Worm (Caenorhabditis elegans) whole organism, young adult: ENCODE data around the gene srd-35.

Source experiments
- F22D6.2 ChIP-seq: sonication (generic microtip); optimal IDR thresholded peaks from 2 replicates; lab custom pipeline; 2016; ENCODE audit warnings: mild to moderate bottlenecking, missing genetic modification characterization, missing compliant biosample characterization
- F23B12.7 ChIP-seq: sonication (generic microtip); optimal IDR thresholded peaks from 2 replicates; lab custom pipeline; 2017; ENCODE audit warnings: missing genetic modification characterization, mild to moderate bottlenecking, missing compliant biosample characterization, antibody characterized with exemption, moderate library complexity; ENCODE audit not compliant: insufficient read depth
- F37B4.10 ChIP-seq: fragments of 200-800 bp; sonication (Bioruptor generic); IDR thresholded peaks from 2 replicates; pipeline ENCODE4 v1.3.6; 2022; ENCODE audit warnings: missing genetic modification characterization, missing compliant biosample characterization
- F39B2.1 ChIP-seq: fragments of 200-800 bp; sonication (Bioruptor generic); IDR thresholded peaks from 2 replicates; pipeline ENCODE4 v1.3.6; 2022; ENCODE audit warnings: missing genetic modification reagents, missing genetic modification characterization, missing compliant biosample characterization
- K11D2.4 ChIP-seq: fragments of 200-800 bp; sonication (Bioruptor generic); IDR thresholded peaks from 2 replicates; pipeline ENCODE4 v1.3.6; 2022; ENCODE audit warnings: missing genetic modification reagents, missing genetic modification characterization, missing compliant biosample characterization
- Y56A3A.18 ChIP-seq: fragments of 200-800 bp; sonication (Bioruptor generic); IDR thresholded peaks from 2 replicates; pipeline ENCODE4 v1.3.6; 2022; ENCODE audit warnings: missing genetic modification reagents, missing genetic modification characterization, missing compliant biosample characterization
- ZK185.1 ChIP-seq: sonication (generic microtip); optimal IDR thresholded peaks from 2 replicates; lab custom pipeline; 2016; ENCODE audit warnings: mild to moderate bottlenecking, missing genetic modification characterization, missing compliant biosample characterization; ENCODE audit not compliant: poor library complexity, severe bottlenecking
- akir-1 ChIP-seq: fragments of 200-800 bp; sonication (Bioruptor generic); optimal IDR thresholded peaks from 2 replicates; lab custom pipeline; 2018; ENCODE audit warnings: mild to moderate bottlenecking, missing genetic modification characterization, moderate library complexity, missing compliant biosample characterization
- aptf-3 ChIP-seq: fragments of 200-800 bp; sonication (Bioruptor generic); IDR thresholded peaks from 2 replicates; pipeline ENCODE4 v1.3.6; 2022; ENCODE audit warnings: missing genetic modification characterization, missing compliant biosample characterization
- ccch-3 ChIP-seq: fragments of 200-800 bp; sonication (Bioruptor generic); optimal IDR thresholded peaks from 2 replicates; lab custom pipeline; 2018; ENCODE audit warnings: mild to moderate bottlenecking, missing genetic modification characterization, missing compliant biosample characterization
- ceh-100 ChIP-seq: fragments of 200-800 bp; sonication (Bioruptor generic); IDR thresholded peaks from 2 replicates; pipeline ENCODE4 v1.3.6; 2022; ENCODE audit warnings: missing genetic modification reagents, missing genetic modification characterization, missing compliant biosample characterization
- ceh-58 ChIP-seq: fragments of 200-800 bp; sonication (Bioruptor generic); IDR thresholded peaks from 2 replicates; pipeline ENCODE4 v1.3.6; 2022; ENCODE audit warnings: missing genetic modification characterization, missing compliant biosample characterization
- ceh-79 ChIP-seq: sonication (generic microtip); optimal IDR thresholded peaks from 2 replicates; lab custom pipeline; 2017; ENCODE audit warnings: mild to moderate bottlenecking, missing genetic modification characterization, missing compliant biosample characterization
- ceh-91 ChIP-seq: fragments of 200-800 bp; sonication (Bioruptor generic); IDR thresholded peaks from 2 replicates; pipeline ENCODE4 v1.3.6; 2022; ENCODE audit warnings: missing genetic modification reagents, missing genetic modification characterization, missing compliant biosample characterization
- die-1 ChIP-seq: sonication (generic microtip); optimal IDR thresholded peaks from 2 replicates; lab custom pipeline; 2016; ENCODE audit warnings: missing genotype, mild to moderate bottlenecking, missing genetic modification characterization, missing compliant biosample characterization
- egl-18 ChIP-seq: fragments of 200-800 bp; sonication (Bioruptor generic); IDR thresholded peaks from 2 replicates; pipeline ENCODE4 v1.3.6; 2022; ENCODE audit warnings: missing genetic modification reagents, missing genetic modification characterization, missing compliant biosample characterization
- egrh-3 ChIP-seq: fragments of 200-800 bp; sonication (Bioruptor generic); IDR thresholded peaks from 2 replicates; pipeline ENCODE4 v1.3.6; 2022; ENCODE audit warnings: missing genetic modification reagents, missing genetic modification characterization, missing compliant biosample characterization
- ekl-4 ChIP-seq: fragments of 200-800 bp; sonication (Bioruptor generic); IDR thresholded peaks from 2 replicates; pipeline ENCODE4 v1.3.6; 2022; ENCODE audit warnings: missing genetic modification reagents, missing genetic modification characterization, missing compliant biosample characterization
- gei-17 ChIP-seq: fragments of 200-800 bp; sonication (Bioruptor generic); optimal IDR thresholded peaks from 2 replicates; lab custom pipeline; 2018; ENCODE audit warnings: mild to moderate bottlenecking, missing genetic modification characterization, missing compliant biosample characterization
- him-1 ChIP-seq: sonication (generic microtip); optimal IDR thresholded peaks from 2 replicates; lab custom pipeline; 2016; ENCODE audit warnings: missing genotype, missing genetic modification reagents, missing genetic modification characterization, missing compliant biosample characterization
- hmg-1.2 ChIP-seq: fragments of 200-800 bp; sonication (Bioruptor generic); IDR thresholded peaks from 2 replicates; pipeline ENCODE4 v1.3.6; 2022; ENCODE audit warnings: missing genetic modification reagents, missing genetic modification characterization, missing compliant biosample characterization
- hmg-20 ChIP-seq: fragments of 200-800 bp; sonication (Bioruptor generic); IDR thresholded peaks from 2 replicates; pipeline ENCODE4 v1.3.6; 2022; ENCODE audit warnings: missing genetic modification reagents, missing genetic modification characterization, missing compliant biosample characterization
- hrde-1 ChIP-seq: sonication (generic microtip); optimal IDR thresholded peaks from 2 replicates; lab custom pipeline; 2016; ENCODE audit warnings: missing genetic modification characterization, mild to moderate bottlenecking, missing compliant biosample characterization, moderate library complexity, missing genotype, missing genetic modification reagents, borderline replicate concordance
- let-526 ChIP-seq: fragments of 200-800 bp; sonication (Bioruptor generic); IDR thresholded peaks from 2 replicates; pipeline ENCODE4 v1.3.6; 2022; ENCODE audit warnings: missing genetic modification reagents, missing genetic modification characterization, missing compliant biosample characterization
- lin-26 ChIP-seq: fragments of 200-800 bp; sonication (Bioruptor generic); IDR thresholded peaks from 2 replicates; pipeline ENCODE4 v1.3.6; 2022; ENCODE audit warnings: missing genetic modification reagents, missing genetic modification characterization, missing compliant biosample characterization
- lin-35 ChIP-seq, 3 experiments: fragments of 150-350 bp in 2 of 3; sonication (generic microtip) in 1 of 3; optimal IDR thresholded peaks; 2 replicates each; lab custom pipeline; 2014 to 2018; ENCODE audit warnings: missing biosample characterization in 3 of 3, missing genetic modification characterization in 3 of 3, missing genetic modification reagents in 3 of 3
- lin-54 ChIP-seq: fragments of 200-800 bp; sonication (Bioruptor generic); optimal IDR thresholded peaks from 2 replicates; lab custom pipeline; 2018; ENCODE audit warnings: mild to moderate bottlenecking, missing genetic modification characterization, missing compliant biosample characterization
- lir-1 ChIP-seq: fragments of 200-800 bp; sonication (Bioruptor generic); conservative IDR thresholded peaks from 2 replicates; pipeline ENCODE4 v1.3.6; 2022; ENCODE audit warnings: missing genetic modification reagents, missing genetic modification characterization, missing compliant biosample characterization
- lsl-1 ChIP-seq: fragments of 200-800 bp; sonication (Bioruptor generic); optimal IDR thresholded peaks from 2 replicates; lab custom pipeline; 2018; ENCODE audit warnings: mild to moderate bottlenecking, missing genetic modification characterization, moderate library complexity, missing compliant biosample characterization
- madf-10 ChIP-seq: sonication (generic microtip); optimal IDR thresholded peaks from 2 replicates; lab custom pipeline; 2016; ENCODE audit warnings: mild to moderate bottlenecking, missing genetic modification characterization, missing compliant biosample characterization
- madf-6 ChIP-seq: fragments of 200-800 bp; sonication (Bioruptor generic); IDR thresholded peaks from 2 replicates; pipeline ENCODE4 v1.3.6; 2022; ENCODE audit warnings: missing genetic modification reagents, missing genetic modification characterization, missing compliant biosample characterization
- mel-28 ChIP-seq: sonication (generic microtip); optimal IDR thresholded peaks from 2 replicates; lab custom pipeline; 2016; ENCODE audit warnings: borderline replicate concordance, mild to moderate bottlenecking, missing genetic modification characterization, missing compliant biosample characterization
- mxl-1 ChIP-seq: sonication (generic microtip); optimal IDR thresholded peaks from 2 replicates; lab custom pipeline; 2016; ENCODE audit warnings: missing genetic modification characterization, missing compliant biosample characterization
- nfya-1 ChIP-seq: sonication (generic microtip); optimal IDR thresholded peaks from 2 replicates; lab custom pipeline; 2017; ENCODE audit warnings: antibody characterized with exemption, missing compliant biosample characterization, missing genetic modification characterization, borderline replicate concordance; ENCODE audit not compliant: insufficient read depth
- nfyb-1 ChIP-seq: fragments of 200-800 bp; sonication (Bioruptor generic); IDR thresholded peaks from 2 replicates; pipeline ENCODE4 v1.3.6; 2022; ENCODE audit warnings: missing genetic modification reagents, missing genetic modification characterization, missing compliant biosample characterization
- nhr-27 ChIP-seq: fragments of 200-800 bp; sonication (Bioruptor generic); optimal IDR thresholded peaks from 2 replicates; lab custom pipeline; 2018; ENCODE audit warnings: mild to moderate bottlenecking, missing genetic modification characterization, moderate library complexity, missing compliant biosample characterization
- nhr-90 ChIP-seq: sonication (generic microtip); optimal IDR thresholded peaks from 2 replicates; lab custom pipeline; 2016; ENCODE audit warnings: missing genotype, mild to moderate bottlenecking, missing genetic modification characterization, missing compliant biosample characterization
- rcor-1 ChIP-seq: fragments of 200-800 bp; sonication (Bioruptor generic); IDR thresholded peaks from 2 replicates; pipeline ENCODE4 v1.3.6; 2022; ENCODE audit warnings: missing genetic modification reagents, missing genetic modification characterization, missing compliant biosample characterization
- rec-8 ChIP-seq, 2 experiments: sonication (generic microtip); optimal IDR thresholded peaks; 2 replicates each; lab custom pipeline; 2016; ENCODE audit warnings: mild to moderate bottlenecking in 2 of 2, missing genetic modification characterization in 2 of 2, missing genetic modification reagents in 2 of 2, missing genotype in 2 of 2, missing biosample characterization in 1 of 2, missing compliant biosample characterization in 1 of 2, moderate library complexity in 1 of 2
- repo-1 ChIP-seq: sonication (generic microtip); optimal IDR thresholded peaks from 2 replicates; lab custom pipeline; 2017; ENCODE audit warnings: mild to moderate bottlenecking, missing genetic modification characterization, missing compliant biosample characterization
- rpc-1 ChIP-seq, 2 experiments: fragments of 150-350 bp in 1 of 2; sonication (generic microtip) in 1 of 2; optimal IDR thresholded peaks; 2 replicates each; lab custom pipeline; 2014 to 2018; ENCODE audit warnings: missing biosample characterization in 1 of 2, missing genetic modification characterization in 1 of 2, missing genetic modification reagents in 1 of 2, missing genotype in 1 of 2
- sea-2 ChIP-seq: fragments of 200-800 bp; sonication (Bioruptor generic); IDR thresholded peaks from 2 replicates; pipeline ENCODE4 v1.3.6; 2022; ENCODE audit warnings: missing genetic modification characterization, missing compliant biosample characterization
- somi-1 ChIP-seq: fragments of 200-800 bp; sonication (Bioruptor generic); optimal IDR thresholded peaks from 2 replicates; lab custom pipeline; 2018; ENCODE audit warnings: mild to moderate bottlenecking, missing genetic modification characterization, missing compliant biosample characterization
- tbp1 ChIP-seq: fragments of 200-800 bp; sonication (Bioruptor generic); optimal IDR thresholded peaks from 2 replicates; lab custom pipeline; 2018; ENCODE audit warnings: mild to moderate bottlenecking, missing genetic modification characterization, missing compliant biosample characterization
- xnd-1 ChIP-seq: sonication (generic microtip); optimal IDR thresholded peaks from 2 replicates; lab custom pipeline; 2016; ENCODE audit warnings: missing genotype, missing genetic modification reagents, missing genetic modification characterization, missing compliant biosample characterization
- zfh-2 ChIP-seq: fragments of 200-800 bp; sonication (Bioruptor generic); conservative IDR thresholded peaks from 2 replicates; pipeline ENCODE4 v1.3.6; 2022; ENCODE audit warnings: missing genetic modification reagents, missing genetic modification characterization, missing compliant biosample characterization
- ztf-28 ChIP-seq: fragments of 200-800 bp; sonication (Bioruptor generic); IDR thresholded peaks from 2 replicates; pipeline ENCODE4 v1.3.6; 2022; ENCODE audit warnings: missing genetic modification reagents, missing genetic modification characterization, missing compliant biosample characterization
- ztf-3 ChIP-seq: fragments of 200-800 bp; sonication (Bioruptor generic); optimal IDR thresholded peaks from 2 replicates; lab custom pipeline; 2018; ENCODE audit warnings: mild to moderate bottlenecking, missing genetic modification characterization, missing compliant biosample characterization
- ztf-6 ChIP-seq: fragments of 200-800 bp; sonication (Bioruptor generic); IDR thresholded peaks from 2 replicates; pipeline ENCODE4 v1.3.6; 2022; ENCODE audit warnings: missing genetic modification reagents, missing genetic modification characterization, missing compliant biosample characterization

Gene srd-35

DNA sequence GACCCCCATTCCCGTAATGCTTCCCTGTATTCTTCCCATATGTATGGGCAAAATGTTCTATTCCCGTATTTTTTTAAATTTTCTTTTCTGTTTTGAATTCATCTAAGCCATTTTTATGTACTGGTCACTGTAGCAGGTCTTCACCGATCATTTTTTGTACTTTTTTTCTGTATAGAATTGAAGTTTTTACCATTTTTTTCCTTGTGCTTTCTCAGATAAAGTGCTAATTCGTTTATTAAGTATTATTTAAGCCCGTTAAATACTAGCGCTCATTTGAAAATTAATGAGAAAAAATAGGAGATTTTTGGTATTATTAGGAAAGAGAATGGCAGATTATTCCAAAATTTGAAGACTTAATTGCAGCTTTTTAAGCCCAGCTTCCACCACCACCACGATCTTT, 42.6 kb downstream of the srd-35 start (continued):
- TF ChIP-seq ceh-91 (GFP tag; lab: Robert Waterston, UW), result no peak
- no peak for TF ChIP-seq akir-1 (GFP tag; lab: Kevin White, UChicago)
- no peak for TF ChIP-seq gei-17
- TF ChIP-seq hrde-1 (tag; lab: Kevin White, UChicago), result peak; percentile 88
- no peak for TF ChIP-seq ztf-28 (GFP tag; lab: Robert Waterston, UW)
- no peak for TF ChIP-seq madf-10
- no peak for TF ChIP-seq ztf-3
- no peak for TF ChIP-seq nhr-90 (tag; lab: Kevin White, UChicago)
- no peak for TF ChIP-seq mel-28
- TF ChIP-seq egl-18 (GFP tag; lab: Robert Waterston, UW), result no peak
- TF ChIP-seq F39B2.1 (GFP tag; lab: Robert Waterston, UW), result no peak
- no peak for TF ChIP-seq ZK185.1 (tag; lab: Kevin White, UChicago)
- no peak for TF ChIP-seq ceh-100 (GFP tag; lab: Robert Waterston, UW)
- TF ChIP-seq xnd-1 (tag; lab: Kevin White, UChicago), result no peak
- TF ChIP-seq F22D6.2 (tag; lab: Kevin White, UChicago), result no peak
- TF ChIP-seq tbp1, result no peak
- no peak for TF ChIP-seq ceh-58
- TF ChIP-seq sea-2 (GFP tag; lab: Robert Waterston, UW), result no peak
- TF ChIP-seq rpc-1 (optimal IDR thresholded peaks at IDR 0.05; lab: Kevin White, UChicago), result no peak
- no peak for TF ChIP-seq rpc-1 (tag; optimal IDR thresholded peaks at IDR 0.05; lab: Kevin White, UChicago)
- no peak for TF ChIP-seq somi-1
- no peak for TF ChIP-seq K11D2.4 (GFP tag; lab: Robert Waterston, UW)
- TF ChIP-seq madf-6 (GFP tag; lab: Robert Waterston, UW), result peak; percentile 49; the same call in 1 of the 2 replicates
- TF ChIP-seq F37B4.10 (GFP tag; lab: Robert Waterston, UW), result no peak
- no peak for TF ChIP-seq ccch-3 (GFP tag; lab: Kevin White, UChicago)
- TF ChIP-seq lin-26, result no peak; the same call in 1 of the 2 replicates
- no peak for TF ChIP-seq repo-1 (tag; lab: Kevin White, UChicago)
- no peak for TF ChIP-seq F23B12.7
- no peak for TF ChIP-seq nfyb-1 (GFP tag; lab: Robert Waterston, UW)
- TF ChIP-seq Y56A3A.18 (GFP tag; lab: Robert Waterston, UW), result no peak
- TF ChIP-seq zfh-2 (GFP tag; lab: Robert Waterston, UW), result no peak
- TF ChIP-seq ekl-4 (GFP tag; lab: Robert Waterston, UW), result no peak
- TF ChIP-seq ceh-79 (tag; lab: Kevin White, UChicago), result no peak
- no peak for TF ChIP-seq egrh-3
- TF ChIP-seq lsl-1 (GFP tag; lab: Kevin White, UChicago), result peak; percentile 1
- TF ChIP-seq aptf-3 (GFP tag; lab: Robert Waterston, UW), result no peak
- no peak for TF ChIP-seq nfya-1 (tag; lab: Kevin White, UChicago)
- TF ChIP-seq lir-1 (GFP tag; lab: Robert Waterston, UW), result no peak
- no peak for TF ChIP-seq rec-8 (tag; optimal IDR thresholded peaks at IDR 0.05; lab: Kevin White, UChicago)
- 0 out of 2 replicates have a peak, but pooled peaks have one; percentile 14 for TF ChIP-seq hmg-1.2 (GFP tag; lab: Robert Waterston, UW)
- no peak for TF ChIP-seq die-1
- peak; percentile 30 for TF ChIP-seq lin-54 (GFP tag; lab: Kevin White, UChicago)
- no peak for TF ChIP-seq nhr-27 (tag; lab: Kevin White, UChicago)
- TF ChIP-seq ztf-6 (GFP tag; lab: Robert Waterston, UW), result no peak
- TF ChIP-seq mxl-1, result peak; percentile 20
- TF ChIP-seq rcor-1 (GFP tag; lab: Robert Waterston, UW), result no peak
- TF ChIP-seq hmg-20, result no peak
- no peak for TF ChIP-seq let-526 (GFP tag; lab: Robert Waterston, UW)
- no peak for TF ChIP-seq him-1
- TF ChIP-seq lin-35 (GFP tag; optimal IDR thresholded peaks at IDR 0.05; lab: Kevin White, UChicago), result no peak
